Fruit fly (Drosophila melanogaster) whole organism, embryonic: ENCODE measurements around the gene nol.
A peak's percentile ranks its signal among the peaks of the same experiment; 100 is the strongest.

Experiments
- Asciz ChIP-seq: fragments of 200-800 bp; sonication (Bioruptor generic); optimal IDR thresholded peaks from 2 replicates; lab custom pipeline; 2017; ENCODE audit warnings: missing biosample characterization, mild to moderate bottlenecking, missing genetic modification characterization, missing genetic modification reagents
- CG10209 ChIP-seq: fragments of 200-800 bp; sonication (Bioruptor generic); optimal IDR thresholded peaks from 3 replicates; lab custom pipeline; 2017; ENCODE audit warnings: missing biosample characterization, mild to moderate bottlenecking, missing genetic modification characterization, missing genetic modification reagents
- CG10366 ChIP-seq: fragments of 200-800 bp; sonication (Bioruptor generic); IDR thresholded peaks from 2 replicates; pipeline ENCODE4 v1.3.6; 2022; ENCODE audit warnings: missing biosample characterization, missing genetic modification characterization
- CG12659 ChIP-seq: fragments of 200-800 bp; sonication (Bioruptor generic); optimal IDR thresholded peaks from 3 replicates; lab custom pipeline; 2017; ENCODE audit warnings: mild to moderate bottlenecking, missing biosample characterization, missing genetic modification reagents, missing genetic modification characterization
- CG13287 ChIP-seq: fragments of 200-800 bp; sonication (Bioruptor generic); IDR thresholded peaks from 2 replicates; pipeline ENCODE4 v1.3.6; 2022; ENCODE audit warnings: missing biosample characterization, missing genetic modification characterization; ENCODE audit not compliant: partially characterized antibody
- CG13296 ChIP-seq: fragments of 200-800 bp; sonication (Bioruptor generic); optimal IDR thresholded peaks from 3 replicates; lab custom pipeline; 2018; ENCODE audit warnings: missing biosample characterization, mild to moderate bottlenecking, missing genetic modification characterization
- CG15269 ChIP-seq: fragments of 200-800 bp; sonication (Bioruptor generic); optimal IDR thresholded peaks from 2 replicates; lab custom pipeline; 2018; ENCODE audit warnings: missing biosample characterization, mild to moderate bottlenecking, missing genetic modification characterization, moderate library complexity
- CG15514 ChIP-seq: fragments of 200-800 bp; sonication (Bioruptor generic); optimal IDR thresholded peaks from 3 replicates; lab custom pipeline; 2017; ENCODE audit warnings: missing biosample characterization, missing genetic modification characterization, mild to moderate bottlenecking, moderate library complexity, missing genetic modification reagents
- CG17361 ChIP-seq: fragments of 200-800 bp; sonication (Bioruptor generic); IDR thresholded peaks from 3 replicates; pipeline ENCODE4 v1.3.6; 2022; ENCODE audit warnings: missing biosample characterization, missing genetic modification characterization
- CG17568 ChIP-seq: fragments of 200-800 bp; sonication (Bioruptor generic); optimal IDR thresholded peaks from 2 replicates; lab custom pipeline; 2018; ENCODE audit warnings: missing biosample characterization, mild to moderate bottlenecking, missing genetic modification characterization, moderate library complexity
- CG18599 ChIP-seq: fragments of 200-800 bp; sonication (Bioruptor generic); optimal IDR thresholded peaks from 3 replicates; lab custom pipeline; 2017; ENCODE audit warnings: missing biosample characterization, missing genetic modification characterization, mild to moderate bottlenecking, moderate library complexity, missing genetic modification reagents
- CG32532 ChIP-seq: fragments of 200-800 bp; sonication (Bioruptor generic); IDR thresholded peaks from 2 replicates; pipeline ENCODE4 v1.3.6; 2022; ENCODE audit warnings: missing biosample characterization, missing genetic modification characterization
- CG34376 ChIP-seq: fragments of 200-800 bp; sonication (Bioruptor generic); optimal IDR thresholded peaks from 2 replicates; lab custom pipeline; 2018; ENCODE audit warnings: missing biosample characterization, mild to moderate bottlenecking, missing genetic modification characterization
- CG3838 ChIP-seq: fragments of 200-800 bp; sonication (Bioruptor generic); optimal IDR thresholded peaks from 3 replicates; lab custom pipeline; 2016; ENCODE audit warnings: missing biosample characterization, missing genetic modification characterization
- CG4854 ChIP-seq: fragments of 200-800 bp; sonication (Bioruptor generic); optimal IDR thresholded peaks from 2 replicates; lab custom pipeline; 2016; ENCODE audit warnings: missing biosample characterization, missing genetic modification characterization, inconsistent platforms
- CG7556 ChIP-seq: fragments of 200-800 bp; sonication (Bioruptor generic); optimal IDR thresholded peaks from 2 replicates; lab custom pipeline; 2017; ENCODE audit warnings: missing biosample characterization, mild to moderate bottlenecking, missing genetic modification characterization
- CG9876 ChIP-seq: fragments of 200-800 bp; sonication (Bioruptor generic); optimal IDR thresholded peaks from 2 replicates; lab custom pipeline; 2016; ENCODE audit warnings: missing biosample characterization, missing genetic modification characterization
- CG9932 ChIP-seq: fragments of 200-800 bp; sonication (Bioruptor generic); IDR thresholded peaks from 2 replicates; pipeline ENCODE4 v1.3.6; 2022; ENCODE audit warnings: missing biosample characterization, missing genetic modification characterization
- Dek ChIP-seq: fragments of 200-800 bp; sonication (Bioruptor generic); optimal IDR thresholded peaks from 3 replicates; lab custom pipeline; 2019; ENCODE audit warnings: missing biosample characterization, mild to moderate bottlenecking, missing genetic modification characterization, moderate library complexity
- Dip3 ChIP-seq: fragments of 200-800 bp; sonication (Bioruptor generic); optimal IDR thresholded peaks from 3 replicates; lab custom pipeline; 2016; ENCODE audit warnings: missing biosample characterization, missing genetic modification characterization
- Dp ChIP-seq: fragments of 200-800 bp; sonication (Bioruptor generic); optimal IDR thresholded peaks from 2 replicates; lab custom pipeline; 2018; ENCODE audit warnings: missing biosample characterization, mild to moderate bottlenecking, missing genetic modification characterization, moderate library complexity
- Drgx ChIP-seq: fragments of 200-800 bp; sonication (Bioruptor generic); IDR thresholded peaks from 2 replicates; pipeline ENCODE4 v1.3.6; 2022; ENCODE audit warnings: missing biosample characterization, missing genetic modification characterization
- Eip74EF ChIP-seq, 2 experiments: fragments of 200-800 bp in 1 of 2; fragments of >200 bp in 1 of 2; sonication (Bioruptor generic) in 1 of 2; optimal IDR thresholded peaks; 2 replicates each; lab custom pipeline; 2017 to 2019; ENCODE audit warnings: missing biosample characterization in 2 of 2, missing genetic modification characterization in 2 of 2, mild to moderate bottlenecking in 1 of 2, moderate library complexity in 1 of 2
- Ets97D ChIP-seq: fragments of 200-800 bp; sonication (Bioruptor generic); optimal IDR thresholded peaks from 3 replicates; lab custom pipeline; 2016; ENCODE audit warnings: missing biosample characterization, missing genetic modification characterization
- HLH54F ChIP-seq: fragments of 200-800 bp; sonication (Bioruptor generic); optimal IDR thresholded peaks from 3 replicates; lab custom pipeline; 2016; ENCODE audit warnings: missing biosample characterization, missing genetic modification characterization
- HmgZ ChIP-seq: fragments of 200-800 bp; sonication (Bioruptor generic); optimal IDR thresholded peaks from 2 replicates; lab custom pipeline; 2018; ENCODE audit warnings: missing biosample characterization, mild to moderate bottlenecking, missing genetic modification characterization
- Hr78 ChIP-seq, 2 experiments: fragments of 200-800 bp in 1 of 2; fragments of >200 bp in 1 of 2; sonication (Bioruptor generic) in 1 of 2; optimal IDR thresholded peaks; 2 replicates each; lab custom pipeline; 2017 to 2019; ENCODE audit warnings: missing biosample characterization in 2 of 2, missing genetic modification characterization in 2 of 2, mild to moderate bottlenecking in 1 of 2, moderate library complexity in 1 of 2
- Pdp1 ChIP-seq, 2 experiments: fragments of 200-800 bp; sonication (Bioruptor generic); optimal IDR thresholded peaks; 3 replicates each; lab custom pipeline; 2016; ENCODE audit warnings: missing biosample characterization in 2 of 2, missing genetic modification characterization in 2 of 2, mild to moderate bottlenecking in 1 of 2, moderate library complexity in 1 of 2
- Taf1 ChIP-seq: fragments of 200-800 bp; sonication (Bioruptor generic); IDR thresholded peaks from 2 replicates; pipeline ENCODE4 v1.3.6; 2022; ENCODE audit warnings: missing biosample characterization, missing genetic modification characterization
- az2 ChIP-seq: fragments of 200-800 bp; sonication (Bioruptor generic); optimal IDR thresholded peaks from 3 replicates; lab custom pipeline; 2016; ENCODE audit warnings: missing biosample characterization, missing genetic modification characterization
- chinmo ChIP-seq: fragments of 200-800 bp; sonication (Bioruptor generic); IDR thresholded peaks from 4 replicates; pipeline ENCODE4 v1.3.6; 2022; ENCODE audit warnings: missing biosample characterization, missing genetic modification characterization; ENCODE audit not compliant: partially characterized antibody
- ftz-f1 ChIP-seq: fragments of 200-800 bp; sonication (Bioruptor generic); optimal IDR thresholded peaks from 2 replicates; lab custom pipeline; 2016; ENCODE audit warnings: missing biosample characterization, missing genetic modification characterization
- hkb ChIP-seq, 2 experiments: fragments of 200-800 bp in 1 of 2; fragments of >200 bp in 1 of 2; sonication (Bioruptor generic) in 1 of 2; IDR thresholded peaks in 1 of 2; optimal IDR thresholded peaks in 1 of 2; 2 replicates each; pipeline versions ENCODE4 v1.3.6 to Lab custom; 2017 to 2022; ENCODE audit warnings: missing biosample characterization in 1 of 2, missing genetic modification characterization in 1 of 2
- kni ChIP-seq: fragments of 200-800 bp; sonication (Bioruptor generic); optimal IDR thresholded peaks from 3 replicates; lab custom pipeline; 2017; ENCODE audit warnings: mild to moderate bottlenecking, missing biosample characterization, missing genetic modification reagents, missing genetic modification characterization
- luna ChIP-seq: fragments of 200-800 bp; sonication (Bioruptor generic); optimal IDR thresholded peaks from 2 replicates; lab custom pipeline; 2016; ENCODE audit warnings: missing biosample characterization, missing genetic modification characterization
- odd ChIP-seq: fragments of 200-800 bp; sonication (Bioruptor generic); optimal IDR thresholded peaks from 2 replicates; lab custom pipeline; 2017; ENCODE audit warnings: missing biosample characterization, mild to moderate bottlenecking, missing genetic modification characterization
- row ChIP-seq: fragments of 200-800 bp; sonication (Bioruptor generic); IDR thresholded peaks from 3 replicates; pipeline ENCODE4 v1.3.6; 2022; ENCODE audit warnings: missing biosample characterization, missing genetic modification characterization
- schlank ChIP-seq: fragments of 200-800 bp; sonication (Bioruptor generic); optimal IDR thresholded peaks from 2 replicates; lab custom pipeline; 2018; ENCODE audit warnings: missing biosample characterization, mild to moderate bottlenecking, missing genetic modification characterization
- sens-2 ChIP-seq: fragments of 200-800 bp; sonication (Bioruptor generic); IDR thresholded peaks from 2 replicates; pipeline ENCODE4 v1.3.6; 2022; ENCODE audit warnings: missing biosample characterization, missing genetic modification characterization
- stwl ChIP-seq: fragments of 200-800 bp; sonication (Bioruptor generic); optimal IDR thresholded peaks from 3 replicates; lab custom pipeline; 2018; ENCODE audit warnings: missing biosample characterization, mild to moderate bottlenecking, missing genetic modification characterization, moderate library complexity
- unc-4 ChIP-seq: fragments of 200-800 bp; sonication (Bioruptor generic); IDR thresholded peaks from 2 replicates; pipeline ENCODE4 v1.3.6; 2022; ENCODE audit warnings: missing biosample characterization, missing genetic modification characterization; ENCODE audit not compliant: partially characterized antibody

Gene nol

dm6 chr3L:11096195-11096908, 34.3 kb upstream of the nol start, which contains the start of the genes CG46439, Iyd and CG33947 (continued):
- TF ChIP-seq Pdp1 (GFP tag; optimal IDR thresholded peaks at IDR 0.05; lab: Kevin White, UChicago) (peak in 1 of 2 experiments; percentile 87), CG10366 (GFP tag; lab: Robert Waterston, UW) (no peak), Ets97D (GFP tag; lab: Kevin White, UChicago) (peak; percentile 34), CG18599 (GFP tag; lab: Kevin White, UChicago) (no peak), unc-4 (GFP tag; lab: Robert Waterston, UW) (peak; percentile 40; the same call in 1 of the 2 replicates), Taf1 (GFP tag; lab: Robert Waterston, UW) (no peak), CG4854 (GFP tag; lab: Kevin White, UChicago) (no peak), Eip74EF (GFP tag; optimal IDR thresholded peaks at IDR 0.05; lab: Kevin White, UChicago) (peak in 1 of 2 experiments; percentile 68), CG34376 (GFP tag; lab: Kevin White, UChicago) (peak; percentile 41), HmgZ (peak; percentile 13), CG15269 (tag; lab: Kevin White, UChicago) (peak; percentile 32), odd (no peak), CG13296 (GFP tag; lab: Kevin White, UChicago) (peak; percentile 38), ftz-f1 (GFP tag; lab: Kevin White, UChicago) (peak; percentile 82), Dip3 (no peak), CG32532 (GFP tag; lab: Robert Waterston, UW) (peak; percentile 42; the same call in 1 of the 2 replicates), Asciz (GFP tag; lab: Kevin White, UChicago) (peak; percentile 9), CG17568 (GFP tag; lab: Kevin White, UChicago) (peak; percentile 25), Dek (tag; lab: Kevin White, UChicago) (peak; percentile 10), CG17361 (GFP tag; lab: Robert Waterston, UW) (0 out of 3 replicates have a peak, but pooled peaks have one; percentile 17), Dp (GFP tag; lab: Kevin White, UChicago) (peak; percentile 67), schlank (no peak), CG9876 (GFP tag; lab: Kevin White, UChicago) (no peak), stwl (peak; percentile 70), CG12659 (GFP tag; lab: Kevin White, UChicago) (peak; percentile 46), CG9932 (GFP tag; lab: Robert Waterston, UW) (no peak), CG10209 (GFP tag; lab: Kevin White, UChicago) (peak; percentile 19), row (GFP tag; lab: Robert Waterston, UW) (peak; percentile 35; the same call in 1 of the 3 replicates), CG13287 (peak; percentile 50), chinmo (GFP tag; lab: Robert Waterston, UW) (0 out of 4 replicates have a peak, but pooled peaks have one; percentile 76), sens-2 (GFP tag; lab: Robert Waterston, UW) (no peak), HLH54F (peak; percentile 0), az2 (GFP tag; lab: Kevin White, UChicago) (no peak), CG3838 (GFP tag; lab: Kevin White, UChicago) (no peak), luna (no peak), hkb (optimal IDR thresholded peaks at IDR 0.05; lab: Kevin White, UChicago) (no peak), hkb (GFP tag; IDR thresholded peaks at IDR 0.05; lab: Robert Waterston, UW) (peak; percentile 37; the same call in 1 of the 2 replicates), Drgx (GFP tag; lab: Robert Waterston, UW) (peak; percentile 71), CG15514 (GFP tag; lab: Kevin White, UChicago) (peak; percentile 71), Hr78 (GFP tag; optimal IDR thresholded peaks at IDR 0.05; lab: Kevin White, UChicago) (no peak), CG7556 (peak; percentile 24), kni (GFP tag; lab: Kevin White, UChicago) (peak; percentile 39)
